Worm (Caenorhabditis elegans) whole organism, L1 larva: ENCODE data around the gene T10C6.6.
A peak's percentile ranks its signal among the peaks of the same experiment; 100 is the strongest.

ENCODE experiments used
- C34B4.2 ChIP-seq: sonication (generic microtip); optimal IDR thresholded peaks from 2 replicates; lab custom pipeline; 2017; ENCODE audit warnings: mild to moderate bottlenecking, missing genetic modification characterization, missing compliant biosample characterization
- Y116A8C.19 ChIP-seq: sonication (generic microtip); optimal IDR thresholded peaks from 2 replicates; lab custom pipeline; 2016; ENCODE audit warnings: missing compliant biosample characterization, missing genetic modification characterization, borderline replicate concordance
- aha-1 ChIP-seq: fragments of 150-350 bp; optimal IDR thresholded peaks from 2 replicates; lab custom pipeline; 2014; ENCODE audit warnings: missing biosample characterization, missing genetic modification characterization
- alr-1 ChIP-seq: fragments of 200-800 bp; sonication (Bioruptor generic); optimal IDR thresholded peaks from 2 replicates; lab custom pipeline; 2018; ENCODE audit warnings: borderline replicate concordance, mild to moderate bottlenecking, missing genetic modification characterization, missing compliant biosample characterization
- aly-2 ChIP-seq: fragments of 150-350 bp; optimal IDR thresholded peaks from 2 replicates; lab custom pipeline; 2014; ENCODE audit warnings: missing biosample characterization, missing genetic modification characterization
- ceh-63 ChIP-seq: fragments of 200-800 bp; sonication (Bioruptor generic); optimal IDR thresholded peaks from 2 replicates; lab custom pipeline; 2018; ENCODE audit warnings: mild to moderate bottlenecking, missing genetic modification characterization, missing compliant biosample characterization
- ceh-88 ChIP-seq: fragments of 200-800 bp; sonication (Bioruptor generic); IDR thresholded peaks from 2 replicates; pipeline ENCODE4 v1.3.6; 2022; ENCODE audit warnings: missing genetic modification characterization, missing compliant biosample characterization
- ces-1 ChIP-seq: fragments of 150-350 bp; optimal IDR thresholded peaks from 2 replicates; lab custom pipeline; 2014; ENCODE audit warnings: missing biosample characterization, missing genetic modification reagents, missing genetic modification characterization
- dpl-1 ChIP-seq, 3 experiments: fragments of 150-350 bp in 2 of 3; sonication (generic microtip) in 1 of 3; optimal IDR thresholded peaks; 2 replicates each; lab custom pipeline; 2014 to 2017; ENCODE audit warnings: missing biosample characterization in 3 of 3, missing genetic modification characterization in 3 of 3, missing genetic modification reagents in 3 of 3
- dsc-1 ChIP-seq: sonication (generic microtip); optimal IDR thresholded peaks from 2 replicates; lab custom pipeline; 2016; ENCODE audit warnings: mild to moderate bottlenecking, missing genetic modification characterization, missing compliant biosample characterization
- efl-1 ChIP-seq, 4 experiments: fragments of 150-350 bp; optimal IDR thresholded peaks in 3 of 4; peaks in 1 of 4; 1 replicate in 1 of 4; 2 replicates in 3 of 4; lab custom pipeline; 2014; ENCODE audit warnings: missing biosample characterization in 2 of 4, missing genetic modification characterization in 2 of 4, missing genetic modification reagents in 2 of 4
- egl-13 ChIP-seq: sonication (generic microtip); optimal IDR thresholded peaks from 2 replicates; lab custom pipeline; 2016; ENCODE audit warnings: missing genotype, missing genetic modification reagents, missing genetic modification characterization, missing compliant biosample characterization
- egl-27 ChIP-seq, 2 experiments: fragments of 150-350 bp in 1 of 2; sonication (generic microtip); optimal IDR thresholded peaks; 3 replicates each; lab custom pipeline; 2017 to 2018; ENCODE audit warnings: missing biosample characterization in 2 of 2, missing genetic modification characterization in 2 of 2, missing genetic modification reagents in 2 of 2
- elt-2 ChIP-seq: sonication (generic microtip); optimal IDR thresholded peaks from 2 replicates; lab custom pipeline; 2016; ENCODE audit warnings: missing genetic modification characterization, mild to moderate bottlenecking, inconsistent platforms, missing compliant biosample characterization, missing genetic modification reagents
- elt-3 ChIP-seq, 6 experiments: fragments of 150-350 bp in 1 of 6; sonication (generic microtip); optimal IDR thresholded peaks; 2 replicates each; lab custom pipeline; 2017 to 2018; ENCODE audit warnings: missing biosample characterization in 6 of 6, missing genetic modification characterization in 6 of 6, inconsistent platforms in 1 of 6
- grh-1 ChIP-seq: fragments of 200-800 bp; sonication (Bioruptor generic); IDR thresholded peaks from 2 replicates; pipeline ENCODE4 v1.3.6; 2022; ENCODE audit warnings: missing genetic modification reagents, missing genetic modification characterization, missing compliant biosample characterization
- hpl-2 ChIP-seq: fragments of 150-350 bp; optimal IDR thresholded peaks from 2 replicates; lab custom pipeline; 2014; ENCODE audit warnings: missing biosample characterization, missing genetic modification reagents, missing genetic modification characterization
- lin-14 ChIP-seq: fragments of 200-800 bp; sonication (Bioruptor generic); optimal IDR thresholded peaks from 2 replicates; lab custom pipeline; 2018; ENCODE audit warnings: mild to moderate bottlenecking, missing genetic modification characterization, moderate library complexity, missing compliant biosample characterization
- lin-15B ChIP-seq: fragments of 150-350 bp; sonication (generic microtip); optimal IDR thresholded peaks from 3 replicates; lab custom pipeline; 2014; ENCODE audit warnings: missing biosample characterization, missing genetic modification characterization
- lin-39 ChIP-seq: fragments of 150-350 bp; optimal IDR thresholded peaks from 2 replicates; lab custom pipeline; 2014; ENCODE audit warnings: missing biosample characterization, missing genetic modification reagents, missing genetic modification characterization
- lir-3 ChIP-seq: sonication (generic microtip); optimal IDR thresholded peaks from 2 replicates; lab custom pipeline; 2016; ENCODE audit warnings: mild to moderate bottlenecking, missing genetic modification characterization, moderate library complexity, missing compliant biosample characterization; ENCODE audit not compliant: poor library complexity
- lsy-2 ChIP-seq, 2 experiments: fragments of 150-350 bp; optimal IDR thresholded peaks; 2 replicates each; lab custom pipeline; 2014; ENCODE audit warnings: missing biosample characterization in 2 of 2, missing genetic modification characterization in 2 of 2
- mab-9 ChIP-seq: fragments of 200-800 bp; sonication (Bioruptor generic); IDR thresholded peaks from 2 replicates; pipeline ENCODE4 v1.3.6; 2022; ENCODE audit warnings: missing genetic modification reagents, missing genetic modification characterization, missing compliant biosample characterization
- nhr-19 ChIP-seq: fragments of 200-800 bp; sonication (Bioruptor generic); conservative IDR thresholded peaks from 2 replicates; pipeline ENCODE4 v1.3.6; 2022; ENCODE audit warnings: missing genetic modification characterization, missing compliant biosample characterization
- nhr-71 ChIP-seq: sonication (generic microtip); optimal IDR thresholded peaks from 2 replicates; lab custom pipeline; 2016; ENCODE audit warnings: mild to moderate bottlenecking, missing genetic modification characterization, moderate library complexity, missing compliant biosample characterization
- nhr-90 ChIP-seq: sonication (generic microtip); optimal IDR thresholded peaks from 2 replicates; lab custom pipeline; 2016; ENCODE audit warnings: mild to moderate bottlenecking, missing genetic modification characterization, missing compliant biosample characterization; ENCODE audit not compliant: poor library complexity
- pag-3 ChIP-seq: sonication (generic microtip); optimal IDR thresholded peaks from 2 replicates; lab custom pipeline; 2017; ENCODE audit warnings: missing genetic modification characterization, mild to moderate bottlenecking, missing compliant biosample characterization, antibody characterized with exemption, borderline replicate concordance; ENCODE audit not compliant: insufficient read depth
- pax-3 ChIP-seq: fragments of 200-800 bp; sonication (Bioruptor generic); optimal IDR thresholded peaks from 2 replicates; lab custom pipeline; 2018; ENCODE audit warnings: mild to moderate bottlenecking, missing genetic modification characterization, moderate library complexity, missing compliant biosample characterization
- snu-23 ChIP-seq: sonication (generic microtip); optimal IDR thresholded peaks from 2 replicates; lab custom pipeline; 2016; ENCODE audit warnings: missing genetic modification characterization, missing compliant biosample characterization
- sox-4 ChIP-seq: sonication (generic microtip); optimal IDR thresholded peaks from 2 replicates; lab custom pipeline; 2016; ENCODE audit warnings: missing genetic modification characterization, missing compliant biosample characterization
- sup-37 ChIP-seq: fragments of 200-800 bp; sonication (Bioruptor generic); optimal IDR thresholded peaks from 2 replicates; lab custom pipeline; 2018; ENCODE audit warnings: mild to moderate bottlenecking, missing genetic modification characterization, missing compliant biosample characterization
- tlp-1 ChIP-seq: fragments of 150-350 bp; optimal IDR thresholded peaks from 2 replicates; lab custom pipeline; 2014; ENCODE audit warnings: missing biosample characterization, missing genetic modification characterization
- xbp-1 ChIP-seq: sonication (generic microtip); optimal IDR thresholded peaks from 2 replicates; lab custom pipeline; 2016; ENCODE audit warnings: missing genetic modification characterization, missing compliant biosample characterization
- ztf-11 ChIP-seq, 2 experiments: sonication (generic microtip); optimal IDR thresholded peaks; 2 replicates each; lab custom pipeline; 2016 to 2017; ENCODE audit warnings: missing genetic modification characterization in 2 of 2, missing biosample characterization in 1 of 2, missing compliant biosample characterization in 1 of 2

T10C6.6 gene

ce11 chrV:16062788-16063187 lies 38.7 kb downstream of the T10C6.6 start, which contains the start of gene F14H3.14:
F14H3.14 (minus strand) TSS chrV:16062888.
- TF ChIP-seq ceh-88 (GFP tag; lab: Robert Waterston, UW) (no peak), nhr-71 (tag; lab: Kevin White, UChicago) (no peak), C34B4.2 (no peak), pax-3 (tag; lab: Kevin White, UChicago) (no peak), lsy-2 (tag; optimal IDR thresholded peaks at IDR 0.05; lab: Kevin White, UChicago) (no peak), hpl-2 (GFP tag; lab: Kevin White, UChicago) (no peak), xbp-1 (no peak), ceh-63 (GFP tag; lab: Kevin White, UChicago) (no peak)

- TF ChIP-seq tlp-1 (tag; lab: Kevin White, UChicago): no peak
- no peak for TF ChIP-seq sup-37 (GFP tag; lab: Kevin White, UChicago)
- TF ChIP-seq Y116A8C.19 (tag; lab: Kevin White, UChicago): no peak
- TF ChIP-seq egl-13 (tag; lab: Kevin White, UChicago): no peak
- TF ChIP-seq mab-9 (GFP tag; lab: Robert Waterston, UW): no peak
- no peak for TF ChIP-seq snu-23 (GFP tag; lab: Kevin White, UChicago)
- no peak for TF ChIP-seq sox-4 (tag; lab: Kevin White, UChicago)
- TF ChIP-seq C34B4.2: no peak
- no peak for TF ChIP-seq egl-27 (tag; optimal IDR thresholded peaks at IDR 0.05; lab: Kevin White, UChicago)
- TF ChIP-seq grh-1 (GFP tag; lab: Robert Waterston, UW): no peak
- no peak for TF ChIP-seq dsc-1 (tag; lab: Kevin White, UChicago)
- TF ChIP-seq lin-39: no peak
- no peak for TF ChIP-seq pax-3 (tag; lab: Kevin White, UChicago)
- no peak for TF ChIP-seq nhr-90 (tag; lab: Kevin White, UChicago)
- no peak for TF ChIP-seq ztf-11 (tag; optimal IDR thresholded peaks at IDR 0.05; lab: Kevin White, UChicago)
These were observed 44.8 kb downstream of the T10C6.6 start, which contains the start of gene cyp-35D1 for ce11 chrV:16068938-16069337. cyp-35D1 (plus strand) TSS chrV:16069238.

DNA sequence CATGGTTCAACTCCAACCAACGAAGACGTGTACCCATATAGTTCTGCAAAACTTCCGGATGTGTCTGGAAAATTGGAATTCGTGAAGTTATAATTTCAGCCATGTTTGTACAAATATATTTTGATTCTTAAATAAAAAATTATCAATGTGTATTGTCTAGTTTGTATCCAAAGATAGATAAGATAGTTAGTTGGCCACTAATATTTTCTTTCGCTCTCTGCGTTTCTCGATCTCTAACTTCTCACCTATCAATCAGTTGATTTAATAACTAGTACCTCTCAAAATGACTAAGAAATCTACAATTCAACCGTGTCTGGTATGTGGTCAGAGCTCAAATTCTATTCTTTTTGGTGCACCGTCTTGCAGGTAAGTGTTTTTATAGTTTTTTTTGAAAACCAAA lies 47.0 kb downstream of the T10C6.6 start, which contains the start of gene nhr-176:
TSS of gene nhr-176 (plus strand) at position 159 of the 400 bp plus-strand sequence.
- no peak for TF ChIP-seq dpl-1 (GFP tag; optimal IDR thresholded peaks at IDR 0.05; lab: Kevin White, UChicago)
- TF ChIP-seq elt-2 (tag; lab: Kevin White, UChicago): peak; percentile 36
- TF ChIP-seq egl-13 (tag; lab: Kevin White, UChicago): no peak
- TF ChIP-seq efl-1 (optimal IDR thresholded peaks at IDR 0.05; lab: Kevin White, UChicago): no peak
- peak in 1 of 2 experiments; percentile 34 for TF ChIP-seq efl-1 (GFP tag; optimal IDR thresholded peaks at IDR 0.05 in 1 of 2; lab: Kevin White, UChicago)

ce11 chrV:16073856-16074255 lies 49.7 kb downstream of the T10C6.6 start, which contains the start of gene srj-10:
srj-10 (minus strand) TSS chrV:16073956.
- TF ChIP-seq tlp-1 (tag; lab: Kevin White, UChicago) (no peak), Y116A8C.19 (tag; lab: Kevin White, UChicago) (no peak), elt-3 (tag; optimal IDR thresholded peaks at IDR 0.05; lab: Kevin White, UChicago) (no peak), lir-3 (tag; lab: Kevin White, UChicago) (no peak), aha-1 (tag; lab: Kevin White, UChicago) (no peak), pag-3 (no peak), aly-2 (tag; lab: Kevin White, UChicago) (no peak), alr-1 (no peak), pax-3 (tag; lab: Kevin White, UChicago) (no peak), nhr-19 (GFP tag; lab: Robert Waterston, UW) (no peak), ces-1 (no peak), nhr-71 (tag; lab: Kevin White, UChicago) (no peak), lin-15B (tag; lab: Kevin White, UChicago) (no peak), lin-14 (GFP tag; lab: Kevin White, UChicago) (no peak)
